Worm (Caenorhabditis elegans) whole organism, young adult: ENCODE measurements around the gene ctps-1.

Experiments used
- F33H1.4 ChIP-seq: fragments of 200-800 bp; sonication (Bioruptor generic); IDR thresholded peaks from 2 replicates; pipeline ENCODE4 v1.3.6; 2022; ENCODE audit warnings: missing genetic modification reagents, missing genetic modification characterization, missing compliant biosample characterization
- F55B11.4 ChIP-seq: sonication (generic microtip); optimal IDR thresholded peaks from 2 replicates; lab custom pipeline; 2016; ENCODE audit warnings: missing compliant biosample characterization, missing genetic modification characterization, borderline replicate concordance; ENCODE audit not compliant: insufficient read depth
- ama-1 ChIP-seq, 3 experiments: fragments of 150-350 bp in 1 of 3; sonication (generic microtip) in 2 of 3; optimal IDR thresholded peaks; 2 replicates each; lab custom pipeline; 2014 to 2018; ENCODE audit warnings: missing biosample characterization in 2 of 3, missing genetic modification characterization in 2 of 3, missing genetic modification reagents in 2 of 3
- attf-5 ChIP-seq: fragments of 200-800 bp; sonication (Bioruptor generic); optimal IDR thresholded peaks from 2 replicates; lab custom pipeline; 2018; ENCODE audit warnings: mild to moderate bottlenecking, missing genetic modification characterization, missing compliant biosample characterization
- nfyb-1 ChIP-seq: fragments of 200-800 bp; sonication (Bioruptor generic); IDR thresholded peaks from 2 replicates; pipeline ENCODE4 v1.3.6; 2022; ENCODE audit warnings: missing genetic modification reagents, missing genetic modification characterization, missing compliant biosample characterization
- pha-4 ChIP-seq: fragments of 150-350 bp; sonication (generic microtip); optimal IDR thresholded peaks from 2 replicates; lab custom pipeline; 2014; ENCODE audit warnings: missing biosample characterization, missing genetic modification reagents, missing genetic modification characterization
- sea-2 ChIP-seq: fragments of 200-800 bp; sonication (Bioruptor generic); IDR thresholded peaks from 2 replicates; pipeline ENCODE4 v1.3.6; 2022; ENCODE audit warnings: missing genetic modification characterization, missing compliant biosample characterization
- snpc-4 ChIP-seq, 5 experiments: fragments of 150-350 bp in 1 of 5; sonication (generic microtip) in 4 of 5; optimal IDR thresholded peaks; 2 replicates each; lab custom pipeline; 2014 to 2018; ENCODE audit warnings: missing genetic modification characterization in 5 of 5, missing biosample characterization in 3 of 5, antibody characterized with exemption in 2 of 5, mild to moderate bottlenecking in 2 of 5, missing compliant biosample characterization in 2 of 5, missing genotype in 2 of 5, moderate library complexity in 2 of 5, missing genetic modification reagents in 1 of 5
- tlf-1 ChIP-seq: fragments of 200-800 bp; sonication (Bioruptor generic); optimal IDR thresholded peaks from 2 replicates; lab custom pipeline; 2018; ENCODE audit warnings: mild to moderate bottlenecking, missing genetic modification characterization, missing compliant biosample characterization
- unc-62 ChIP-seq: fragments of 150-350 bp; optimal IDR thresholded peaks from 2 replicates; lab custom pipeline; 2014; ENCODE audit warnings: missing biosample characterization, missing genetic modification reagents, missing genetic modification characterization
- ztf-28 ChIP-seq: fragments of 200-800 bp; sonication (Bioruptor generic); IDR thresholded peaks from 2 replicates; pipeline ENCODE4 v1.3.6; 2022; ENCODE audit warnings: missing genetic modification reagents, missing genetic modification characterization, missing compliant biosample characterization
- ztf-3 ChIP-seq: fragments of 200-800 bp; sonication (Bioruptor generic); optimal IDR thresholded peaks from 2 replicates; lab custom pipeline; 2018; ENCODE audit warnings: mild to moderate bottlenecking, missing genetic modification characterization, missing compliant biosample characterization

DNA sequence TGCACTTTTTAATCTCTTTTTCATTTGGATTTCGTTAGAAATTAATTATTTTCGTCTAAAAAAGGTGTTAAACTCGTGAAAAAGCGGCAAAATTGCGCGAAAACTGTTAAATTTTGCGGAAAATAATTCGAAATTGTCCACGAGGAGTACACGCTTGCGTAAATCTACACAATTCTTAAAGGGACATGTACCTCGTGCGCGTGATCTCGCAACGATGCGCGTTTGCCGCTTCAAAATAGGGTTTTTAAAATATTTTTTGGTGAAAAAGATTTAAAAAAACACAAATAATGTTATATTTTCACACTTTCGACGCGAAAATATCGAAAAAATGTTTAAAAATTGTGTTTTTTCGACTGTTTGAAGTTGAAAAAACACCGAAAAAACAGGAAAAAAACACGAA, 1.4 kb upstream of the ctps-1 start:
- TF ChIP-seq nfyb-1 (GFP tag; lab: Robert Waterston, UW) (no peak), F55B11.4 (tag; lab: Kevin White, UChicago) (no peak), pha-4 (no peak), ztf-3 (GFP tag; lab: Kevin White, UChicago) (no peak), unc-62 (no peak), tlf-1 (no peak), snpc-4 (GFP tag; optimal IDR thresholded peaks at IDR 0.05; lab: Kevin White, UChicago) (no peak), snpc-4 (tag; optimal IDR thresholded peaks at IDR 0.05; lab: Kevin White, UChicago) (no peak), ama-1 (optimal IDR thresholded peaks at IDR 0.05; lab: Kevin White, UChicago) (no peak), ama-1 (GFP tag; optimal IDR thresholded peaks at IDR 0.05; lab: Kevin White, UChicago) (no peak), ztf-28 (GFP tag; lab: Robert Waterston, UW) (no peak), sea-2 (no peak), F33H1.4 (GFP tag; lab: Robert Waterston, UW) (peak; percentile 69), attf-5 (GFP tag; lab: Kevin White, UChicago) (no peak)
